Worm (Caenorhabditis elegans) whole organism, dauer: ENCODE data around the gene srv-22.

ENCODE experiments used
- unc-62 ChIP-seq: sonication (generic microtip); optimal IDR thresholded peaks from 2 replicates; lab custom pipeline; 2017; ENCODE audit warnings: missing biosample characterization, missing genetic modification reagents, missing genetic modification characterization

Gene srv-22

ce11 chrIV:5879853-5880252 is at the start of gene srv-22:
TSS of gene srv-22 (minus strand) at chrIV:5879953.
- no peak for TF ChIP-seq unc-62 (GFP tag; lab: Kevin White, UChicago)

ce11 chrIV:5928957-5929356 is 49.2 kb upstream of the srv-22 start:
- no peak for TF ChIP-seq unc-62 (GFP tag; lab: Kevin White, UChicago)

- TF ChIP-seq unc-62 (GFP tag; lab: Kevin White, UChicago) = no peak
Observed at ce11 chrIV:5927805-5928204, 48.1 kb upstream of the srv-22 start.

ce11 chrIV:5926643-5927042 is 46.9 kb upstream of the srv-22 start:
- TF ChIP-seq unc-62 (GFP tag; lab: Kevin White, UChicago) = no peak

ce11 chrIV:5924241-5924640 is 44.5 kb upstream of the srv-22 start:
- TF ChIP-seq unc-62 (GFP tag; lab: Kevin White, UChicago) = no peak

ce11 chrIV:5923112-5923511 is 43.4 kb upstream of the srv-22 start:
- TF ChIP-seq unc-62 (GFP tag; lab: Kevin White, UChicago) = no peak

- TF ChIP-seq unc-62 (GFP tag; lab: Kevin White, UChicago) = no peak
Observed at ce11 chrIV:5917026-5917425, 37.3 kb upstream of the srv-22 start, which contains the start of gene dhhc-13. TSS of gene dhhc-13 (plus strand) at chrIV:5917326.

- TF ChIP-seq unc-62 (GFP tag; lab: Kevin White, UChicago) = no peak
Observed at ce11 chrIV:5915152-5915551, 35.4 kb upstream of the srv-22 start.

ce11 chrIV:5903305-5903778 is 23.6 kb upstream of the srv-22 start, which contains the start of gene H04M03.12:
TSS of gene H04M03.12 (minus strand) at chrIV:5903355.
- TF ChIP-seq unc-62 (GFP tag; lab: Kevin White, UChicago) = no peak

ce11 chrIV:5902730-5903129 is 23.0 kb upstream of the srv-22 start:
- TF ChIP-seq unc-62 (GFP tag; lab: Kevin White, UChicago) = no peak

- TF ChIP-seq unc-62 (GFP tag; lab: Kevin White, UChicago) = no peak
Observed at ce11 chrIV:5896341-5896740, 16.6 kb upstream of the srv-22 start, which contains the start of gene pck-3. TSS of gene pck-3 (plus strand) at chrIV:5896641.

ce11 chrIV:5895190-5895589 is 15.4 kb upstream of the srv-22 start, which contains the start of gene nspb-6:
TSS of gene nspb-6 (plus strand) at chrIV:5895490.
- TF ChIP-seq unc-62 (GFP tag; lab: Kevin White, UChicago) = no peak

- TF ChIP-seq unc-62 (GFP tag; lab: Kevin White, UChicago) = no peak
Observed at ce11 chrIV:5891265-5891664, 11.5 kb upstream of the srv-22 start, which contains the start of gene H04M03.3. TSS of gene H04M03.3 (plus strand) at chrIV:5891565.

ce11 chrIV:5886605-5887004 is 6.9 kb upstream of the srv-22 start:
- TF ChIP-seq unc-62 (GFP tag; lab: Kevin White, UChicago) = no peak

- no peak for TF ChIP-seq unc-62 (GFP tag; lab: Kevin White, UChicago)
Observed at ce11 chrIV:5885180-5885887, 5.6 kb upstream of the srv-22 start, which contains the start of gene glf-1. TSS of gene glf-1 (plus strand) at chrIV:5885835.

- no peak for TF ChIP-seq unc-62 (GFP tag; lab: Kevin White, UChicago)
Observed at ce11 chrIV:5884500-5884899, 4.7 kb upstream of the srv-22 start, which contains the start of gene H04M03.11. TSS of gene H04M03.11 (minus strand) at chrIV:5884600.

ce11 chrIV:5877246-5877645 is 2.5 kb downstream of the srv-22 start, which contains the start of gene srv-21:
TSS of gene srv-21 (minus strand) at chrIV:5877346.
- TF ChIP-seq unc-62 (GFP tag; lab: Kevin White, UChicago) = no peak
